Worm (Caenorhabditis elegans): ENCODE measurements around the gene idi-1.

ce11 chrIII:8063659-8064058 is 27.8 kb upstream of the idi-1 start:
- no peak for TF ChIP-seq F13C5.2 (tag; optimal IDR thresholded peaks at IDR 0.05)
- no peak for TF ChIP-seq sea-1 (GFP tag; conservative IDR thresholded peaks at IDR 0.05)
